Worm (Caenorhabditis elegans) whole organism, early embryonic: ENCODE results near the gene Y73F8A.12.

Experiments used
- B0310.2 ChIP-seq: sonication (generic microtip); optimal IDR thresholded peaks from 2 replicates; lab custom pipeline; 2016; ENCODE audit warnings: mild to moderate bottlenecking, missing genetic modification characterization, missing compliant biosample characterization
- ama-1 ChIP-seq: fragments of 150-350 bp; optimal IDR thresholded peaks from 2 replicates; lab custom pipeline; 2014
- flt-1 ChIP-seq: fragments of 200-800 bp; sonication (Bioruptor generic); IDR thresholded peaks from 2 replicates; pipeline ENCODE4 v1.3.6; 2022; ENCODE audit warnings: missing genetic modification characterization, missing compliant biosample characterization
- hmbx-1 ChIP-seq: sonication (generic microtip); optimal IDR thresholded peaks from 2 replicates; lab custom pipeline; 2016; ENCODE audit warnings: mild to moderate bottlenecking, missing genetic modification characterization, missing compliant biosample characterization
- hmg-4 ChIP-seq: fragments of 200-800 bp; sonication (Bioruptor generic); optimal IDR thresholded peaks from 2 replicates; lab custom pipeline; 2018; ENCODE audit warnings: mild to moderate bottlenecking, missing genetic modification characterization, missing compliant biosample characterization
- tra-4 ChIP-seq: sonication (generic microtip); optimal IDR thresholded peaks from 2 replicates; lab custom pipeline; 2017; ENCODE audit warnings: missing genetic modification characterization, missing compliant biosample characterization

DNA sequence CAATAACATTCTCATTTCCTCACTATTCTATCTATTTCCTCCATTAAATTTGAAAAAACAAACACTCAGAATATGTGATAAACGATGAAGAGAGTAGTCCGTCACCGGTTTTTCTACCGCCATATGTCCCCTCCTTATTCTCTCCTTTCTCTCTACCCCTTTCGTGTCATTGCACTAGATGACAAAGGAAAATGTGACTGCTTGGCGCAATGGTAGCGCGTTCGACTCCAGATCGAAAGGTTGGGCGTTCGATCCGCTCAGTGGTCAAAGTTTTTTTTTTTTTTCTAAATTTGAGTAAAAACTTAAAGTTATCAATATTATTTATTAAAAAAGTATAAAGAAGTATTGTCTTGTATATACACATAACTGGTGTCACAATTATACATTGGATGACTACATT lies 22.0 kb downstream of the Y73F8A.12 start:
- no peak for TF ChIP-seq ama-1 (lab: Kevin White, UChicago)
- TF ChIP-seq B0310.2 (tag; lab: Kevin White, UChicago), result no peak
- no peak for TF ChIP-seq hmbx-1 (tag; lab: Kevin White, UChicago)
- TF ChIP-seq tra-4, result no peak
- TF ChIP-seq flt-1 (GFP tag; lab: Robert Waterston, UW), result peak; percentile 85
- no peak for TF ChIP-seq hmg-4 (GFP tag; lab: Kevin White, UChicago)
